Fruit fly (Drosophila melanogaster) whole organism, embryonic: ENCODE measurements around the gene Neurl4.

Source experiments
- Atf3 ChIP-seq: fragments of 200-800 bp; sonication (Bioruptor generic); optimal IDR thresholded peaks from 3 replicates; lab custom pipeline; 2016; ENCODE audit warnings: missing biosample characterization, missing genetic modification characterization
- CG11085 ChIP-seq: fragments of 200-800 bp; sonication (Bioruptor generic); IDR thresholded peaks from 2 replicates; pipeline ENCODE4 v1.3.6; 2022; ENCODE audit warnings: missing biosample characterization, missing genetic modification characterization
- CG12769 ChIP-seq: fragments of 200-800 bp; sonication (Bioruptor generic); optimal IDR thresholded peaks from 2 replicates; lab custom pipeline; 2019; ENCODE audit warnings: missing biosample characterization, mild to moderate bottlenecking, missing genetic modification characterization, moderate library complexity
- CG14050 ChIP-seq: fragments of 200-800 bp; sonication (Bioruptor generic); IDR thresholded peaks from 3 replicates; pipeline ENCODE4 v1.3.6; 2022; ENCODE audit warnings: missing biosample characterization, missing genetic modification characterization
- CG14667 ChIP-seq: fragments of 200-800 bp; sonication (Bioruptor generic); IDR thresholded peaks from 2 replicates; pipeline ENCODE4 v1.3.6; 2022; ENCODE audit warnings: missing biosample characterization, missing genetic modification characterization
- CG15696 ChIP-seq: fragments of 200-800 bp; sonication (Bioruptor generic); optimal IDR thresholded peaks from 2 replicates; lab custom pipeline; 2019; ENCODE audit warnings: missing biosample characterization, mild to moderate bottlenecking, missing genetic modification characterization, moderate library complexity
- CG16815 ChIP-seq: fragments of 200-800 bp; sonication (Bioruptor generic); optimal IDR thresholded peaks from 3 replicates; lab custom pipeline; 2017; ENCODE audit warnings: missing biosample characterization, mild to moderate bottlenecking, missing genetic modification characterization
- CG16863 ChIP-seq: fragments of 200-800 bp; sonication (Bioruptor generic); optimal IDR thresholded peaks from 3 replicates; lab custom pipeline; 2016; ENCODE audit warnings: missing biosample characterization, missing genetic modification characterization
- CG17385 ChIP-seq: fragments of 200-800 bp; sonication (Bioruptor generic); optimal IDR thresholded peaks from 3 replicates; lab custom pipeline; 2018; ENCODE audit warnings: missing biosample characterization, mild to moderate bottlenecking, missing genetic modification characterization
- CG17802 ChIP-seq: fragments of 200-800 bp; sonication (Bioruptor generic); optimal IDR thresholded peaks from 2 replicates; lab custom pipeline; 2018; ENCODE audit warnings: missing biosample characterization, mild to moderate bottlenecking, missing genetic modification characterization, moderate library complexity
- CG2120 ChIP-seq: fragments of 200-800 bp; sonication (Bioruptor generic); optimal IDR thresholded peaks from 3 replicates; lab custom pipeline; 2016; ENCODE audit warnings: missing biosample characterization, missing genetic modification characterization
- CG32767 ChIP-seq: fragments of 200-800 bp; sonication (Bioruptor generic); IDR thresholded peaks from 2 replicates; pipeline ENCODE4 v1.3.6; 2022; ENCODE audit warnings: missing biosample characterization, missing genetic modification characterization
- CG3726 ChIP-seq: fragments of 200-800 bp; sonication (Bioruptor generic); IDR thresholded peaks from 3 replicates; pipeline ENCODE4, ENCODE4 v1.3.6; 2022; ENCODE audit warnings: missing biosample characterization, missing genetic modification characterization
- CG6175 ChIP-seq: fragments of 200-800 bp; sonication (Bioruptor generic); IDR thresholded peaks from 3 replicates; pipeline ENCODE4 v1.3.6; 2022; ENCODE audit warnings: missing biosample characterization, missing genetic modification characterization
- CG6765 ChIP-seq: fragments of 200-800 bp; sonication (Bioruptor generic); optimal IDR thresholded peaks from 3 replicates; lab custom pipeline; 2017; ENCODE audit warnings: missing biosample characterization, mild to moderate bottlenecking, missing genetic modification characterization
- CG7786 ChIP-seq: fragments of 200-800 bp; sonication (Bioruptor generic); optimal IDR thresholded peaks from 2 replicates; lab custom pipeline; 2016; ENCODE audit warnings: missing biosample characterization, missing genetic modification characterization
- CG7928 ChIP-seq: fragments of 200-800 bp; sonication (Bioruptor generic); optimal IDR thresholded peaks from 2 replicates; lab custom pipeline; 2017; ENCODE audit warnings: missing biosample characterization, mild to moderate bottlenecking, missing genetic modification characterization
- CG9727 ChIP-seq: fragments of 200-800 bp; sonication (Bioruptor generic); optimal IDR thresholded peaks from 3 replicates; lab custom pipeline; 2017; ENCODE audit warnings: missing biosample characterization, mild to moderate bottlenecking, missing genetic modification characterization
- CrebB ChIP-seq: fragments of 200-800 bp; sonication (Bioruptor generic); optimal IDR thresholded peaks from 3 replicates; lab custom pipeline; 2018; ENCODE audit warnings: missing biosample characterization, mild to moderate bottlenecking, missing genetic modification characterization
- D19A ChIP-seq: fragments of 200-800 bp; optimal IDR thresholded peaks from 3 replicates; lab custom pipeline; 2019; ENCODE audit warnings: missing biosample characterization, mild to moderate bottlenecking, missing genetic modification characterization, moderate library complexity
- Dp ChIP-seq: fragments of 200-800 bp; sonication (Bioruptor generic); optimal IDR thresholded peaks from 2 replicates; lab custom pipeline; 2018; ENCODE audit warnings: missing biosample characterization, mild to moderate bottlenecking, missing genetic modification characterization, moderate library complexity
- Fer3 ChIP-seq: fragments of 200-800 bp; sonication (Bioruptor generic); optimal IDR thresholded peaks from 2 replicates; lab custom pipeline; 2018; ENCODE audit warnings: missing biosample characterization, mild to moderate bottlenecking, missing genetic modification characterization, moderate library complexity
- H15 ChIP-seq: fragments of 200-800 bp; sonication (Bioruptor generic); IDR thresholded peaks from 3 replicates; pipeline ENCODE4 v1.3.6; 2022; ENCODE audit warnings: missing biosample characterization, missing genetic modification characterization
- HmgD ChIP-seq: fragments of 200-800 bp; sonication (Bioruptor generic); optimal IDR thresholded peaks from 3 replicates; lab custom pipeline; 2016; ENCODE audit warnings: missing biosample characterization, missing genetic modification characterization
- Hmr ChIP-seq: fragments of 200-800 bp; sonication (Bioruptor generic); optimal IDR thresholded peaks from 3 replicates; lab custom pipeline; 2017; ENCODE audit warnings: mild to moderate bottlenecking, missing biosample characterization, missing genetic modification reagents, missing genetic modification characterization
- MBD-R2 ChIP-seq: fragments of 200-800 bp; sonication (Bioruptor generic); IDR thresholded peaks from 2 replicates; pipeline ENCODE4 v1.3.6; 2022; ENCODE audit warnings: missing biosample characterization, missing genetic modification characterization
- Max ChIP-seq: fragments of 200-800 bp; sonication (Bioruptor generic); optimal IDR thresholded peaks from 2 replicates; lab custom pipeline; 2016; ENCODE audit warnings: missing biosample characterization, mild to moderate bottlenecking, missing genetic modification characterization
- Mes4 ChIP-seq: fragments of 200-800 bp; sonication (Bioruptor generic); optimal IDR thresholded peaks from 2 replicates; lab custom pipeline; 2016; ENCODE audit warnings: missing biosample characterization, missing genetic modification characterization
- Myb ChIP-seq: fragments of 200-800 bp; sonication (Bioruptor generic); optimal IDR thresholded peaks from 2 replicates; lab custom pipeline; 2016; ENCODE audit warnings: missing biosample characterization, missing genetic modification characterization
- Nf-YB ChIP-seq: fragments of 200-800 bp; sonication (Bioruptor generic); optimal IDR thresholded peaks from 3 replicates; lab custom pipeline; 2019; ENCODE audit warnings: missing biosample characterization, mild to moderate bottlenecking, missing genetic modification characterization, moderate library complexity
- Oaz ChIP-seq: fragments of 200-800 bp; sonication (Bioruptor generic); IDR thresholded peaks from 2 replicates; pipeline ENCODE4 v1.3.6; 2022; ENCODE audit warnings: missing biosample characterization, missing genetic modification characterization
- Xbp1 ChIP-seq: fragments of 200-800 bp; sonication (Bioruptor generic); optimal IDR thresholded peaks from 3 replicates; lab custom pipeline; 2016; ENCODE audit warnings: missing biosample characterization, mild to moderate bottlenecking, missing genetic modification characterization
- YL-1 ChIP-seq: fragments of 200-800 bp; sonication (Bioruptor generic); optimal IDR thresholded peaks from 3 replicates; lab custom pipeline; 2017; ENCODE audit warnings: missing biosample characterization, mild to moderate bottlenecking, missing genetic modification characterization
- bowl ChIP-seq: fragments of 200-800 bp; sonication (Bioruptor generic); IDR thresholded peaks from 2 replicates; pipeline ENCODE4 v1.3.6; 2022; ENCODE audit warnings: missing biosample characterization, missing genetic modification characterization
- cg ChIP-seq: fragments of 200-800 bp; sonication (Bioruptor generic); optimal IDR thresholded peaks from 3 replicates; lab custom pipeline; 2019; ENCODE audit warnings: missing biosample characterization, mild to moderate bottlenecking, missing genetic modification characterization, moderate library complexity
- dmrt11E ChIP-seq: fragments of 200-800 bp; sonication (Bioruptor generic); optimal IDR thresholded peaks from 3 replicates; lab custom pipeline; 2018; ENCODE audit warnings: missing biosample characterization, mild to moderate bottlenecking, missing genetic modification characterization, moderate library complexity
- gfzf ChIP-seq: fragments of 200-800 bp; sonication (Bioruptor generic); optimal IDR thresholded peaks from 2 replicates; lab custom pipeline; 2016; ENCODE audit warnings: missing biosample characterization, mild to moderate bottlenecking, missing genetic modification characterization, moderate library complexity
- gsb ChIP-seq: fragments of 200-800 bp; sonication (Bioruptor generic); IDR thresholded peaks from 2 replicates; pipeline ENCODE4 v1.3.6; 2022; ENCODE audit warnings: missing biosample characterization, missing genetic modification characterization
- gt ChIP-seq: fragments of 200-800 bp; sonication (Bioruptor generic); IDR thresholded peaks from 2 replicates; pipeline ENCODE4 v1.3.6; 2022; ENCODE audit warnings: missing biosample characterization, missing genetic modification characterization
- ham ChIP-seq: fragments of 200-800 bp; sonication (Bioruptor generic); IDR thresholded peaks from 2 replicates; pipeline ENCODE4 v1.3.6; 2022; ENCODE audit warnings: missing biosample characterization, missing genetic modification characterization
- hb ChIP-seq: fragments of 200-800 bp; sonication (Bioruptor generic); IDR thresholded peaks from 3 replicates; pipeline ENCODE4 v1.3.6; 2022; ENCODE audit warnings: missing biosample characterization, missing genetic modification characterization; ENCODE audit not compliant: partially characterized antibody
- lilli ChIP-seq: fragments of 200-800 bp; sonication (Bioruptor generic); optimal IDR thresholded peaks from 3 replicates; lab custom pipeline; 2016; ENCODE audit warnings: missing biosample characterization, missing genetic modification characterization
- nerfin-1 ChIP-seq: fragments of 200-800 bp; sonication (Bioruptor generic); optimal IDR thresholded peaks from 3 replicates; lab custom pipeline; 2019; ENCODE audit warnings: missing biosample characterization, mild to moderate bottlenecking, missing genetic modification characterization, moderate library complexity
- phol ChIP-seq: fragments of 200-800 bp; sonication (Bioruptor generic); optimal IDR thresholded peaks from 3 replicates; lab custom pipeline; 2018; ENCODE audit warnings: missing biosample characterization, mild to moderate bottlenecking, missing genetic modification characterization, moderate library complexity
- prd ChIP-seq, 3 experiments: fragments of >200 bp in 2 of 3; fragments of 200-800 bp in 1 of 3; sonication (Bioruptor generic) in 1 of 3; optimal IDR thresholded peaks in 2 of 3; IDR thresholded peaks in 1 of 3; 2 replicates in 2 of 3; 3 replicates in 1 of 3; pipeline versions ENCODE4 v1.3.6 to Lab custom; 2017 to 2022; ENCODE audit warnings: missing biosample characterization in 1 of 3, missing genetic modification characterization in 1 of 3
- shn ChIP-seq: fragments of 200-800 bp; sonication (Bioruptor generic); optimal IDR thresholded peaks from 3 replicates; lab custom pipeline; 2016; ENCODE audit warnings: missing biosample characterization, missing genetic modification characterization
- tio ChIP-seq: fragments of 200-800 bp; sonication (Bioruptor generic); optimal IDR thresholded peaks from 2 replicates; lab custom pipeline; 2017; ENCODE audit warnings: missing biosample characterization, missing genetic modification characterization, inconsistent platforms
- trh ChIP-seq: fragments of 200-800 bp; sonication (Bioruptor generic); optimal IDR thresholded peaks from 2 replicates; lab custom pipeline; 2016; ENCODE audit warnings: missing biosample characterization, missing genetic modification characterization
- usp ChIP-seq: fragments of >200 bp; optimal IDR thresholded peaks from 2 replicates; lab custom pipeline; 2017; ENCODE audit warnings: missing biosample characterization, missing genetic modification characterization

The Neurl4 gene

dm6 chr3L:14050944-14051548 lies 1.4 kb upstream of the Neurl4 start, which contains the start of gene CG6833 (continued):
- TF ChIP-seq prd (optimal IDR thresholded peaks at IDR 0.05; lab: Kevin White, UChicago) (no peak), prd (GFP tag; IDR thresholded peaks at IDR 0.05; lab: Robert Waterston, UW) (peak; percentile 86), gsb (GFP tag; lab: Robert Waterston, UW) (peak; percentile 69), CG17802 (peak; percentile 61), CG14050 (peak; percentile 52; the same call in 2 of the 3 replicates), gfzf (peak; percentile 92), CG11085 (GFP tag; lab: Robert Waterston, UW) (peak; percentile 74), Xbp1 (GFP tag; lab: Kevin White, UChicago) (peak; percentile 85), CG17385 (GFP tag; lab: Kevin White, UChicago) (no peak), CG6765 (GFP tag; lab: Kevin White, UChicago) (no peak), phol (tag; lab: Kevin White, UChicago) (peak; percentile 73), Dp (GFP tag; lab: Kevin White, UChicago) (peak; percentile 19), CG7786 (GFP tag; lab: Kevin White, UChicago) (peak; percentile 65), Atf3 (GFP tag; lab: Kevin White, UChicago) (peak; percentile 50), shn (GFP tag; lab: Kevin White, UChicago) (peak; percentile 69), CG6175 (GFP tag; lab: Robert Waterston, UW) (0 out of 3 replicates have a peak, but pooled peaks have one; percentile 62), Fer3 (tag; lab: Kevin White, UChicago) (peak; percentile 71), usp (GFP tag; lab: Kevin White, UChicago) (no peak), Max (GFP tag; lab: Kevin White, UChicago) (peak; percentile 55), CrebB (peak; percentile 26), tio (GFP tag; lab: Kevin White, UChicago) (no peak), lilli (GFP tag; lab: Kevin White, UChicago) (peak; percentile 85), CG32767 (GFP tag; lab: Robert Waterston, UW) (peak; percentile 55; the same call in 1 of the 2 replicates), dmrt11E (peak; percentile 27), MBD-R2 (GFP tag; lab: Robert Waterston, UW) (peak; percentile 93), nerfin-1 (tag; lab: Kevin White, UChicago) (peak; percentile 38), Myb (GFP tag; lab: Kevin White, UChicago) (peak; percentile 66), CG2120 (GFP tag; lab: Kevin White, UChicago) (peak; percentile 83), Oaz (no peak), hb (GFP tag; lab: Robert Waterston, UW) (no peak), H15 (GFP tag; lab: Robert Waterston, UW) (peak; percentile 76), gt (peak; percentile 30; the same call in 1 of the 2 replicates), CG3726 (GFP tag; lab: Robert Waterston, UW) (peak; percentile 44; the same call in 1 of the 3 replicates), bowl (GFP tag; lab: Robert Waterston, UW) (0 out of 2 replicates have a peak, but pooled peaks have one; percentile 44), CG15696 (peak; percentile 66), YL-1 (peak; percentile 7), Mes4 (GFP tag; lab: Kevin White, UChicago) (peak; percentile 11), trh (GFP tag; lab: Kevin White, UChicago) (no peak), cg (GFP tag; lab: Kevin White, UChicago) (no peak), ham (GFP tag; lab: Robert Waterston, UW) (0 out of 2 replicates have a peak, but pooled peaks have one; percentile 15), Nf-YB (GFP tag; lab: Kevin White, UChicago) (no peak), CG9727 (GFP tag; lab: Kevin White, UChicago) (peak; percentile 42), CG14667 (peak; percentile 57), Hmr (GFP tag; lab: Kevin White, UChicago) (peak; percentile 60), CG16815 (GFP tag; lab: Kevin White, UChicago) (peak; percentile 35), CG12769 (no peak), CG16863 (GFP tag; lab: Kevin White, UChicago) (peak; percentile 59), HmgD (GFP tag; lab: Kevin White, UChicago) (peak; percentile 89), D19A (tag; lab: Kevin White, UChicago) (peak; percentile 8), CG7928 (GFP tag; lab: Kevin White, UChicago) (peak; percentile 4)
